Worm (Caenorhabditis elegans): Measurements from ENCODE around the gene slc-17.5.

Gene slc-17.5

DNA sequence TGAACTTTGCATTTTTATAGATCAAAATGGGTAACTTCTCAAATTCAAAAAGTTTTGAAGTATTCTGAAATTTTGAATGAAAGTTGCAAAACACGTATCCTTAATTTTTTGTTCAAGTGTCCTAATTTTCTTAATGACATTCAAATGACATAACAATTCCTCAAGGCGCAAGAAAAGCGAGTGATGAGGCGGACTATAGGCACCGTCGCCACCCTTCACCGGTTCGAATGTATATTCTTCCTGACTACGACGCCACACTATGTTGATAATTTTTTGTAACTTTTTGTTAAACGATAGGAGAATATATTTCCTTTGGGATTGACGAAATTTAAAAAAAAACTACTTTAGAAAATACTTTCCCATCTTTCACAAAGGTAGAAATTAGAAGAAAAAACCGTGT, 3.1 kb downstream of the slc-17.5 start:
- no peak for TF ChIP-seq flt-1 (GFP tag; IDR thresholded peaks at IDR 0.05)
- no peak for TF ChIP-seq sea-1 (GFP tag; conservative IDR thresholded peaks at IDR 0.05)
- TF ChIP-seq ets-7 (tag; optimal IDR thresholded peaks at IDR 0.05), result no peak
- no peak for TF ChIP-seq pes-1 (GFP tag; IDR thresholded peaks at IDR 0.05)
- TF ChIP-seq tbx-37 (GFP tag; conservative IDR thresholded peaks at IDR 0.05), result no peak
- TF ChIP-seq ama-1 (optimal IDR thresholded peaks at IDR 0.05), result no peak
- no peak for TF ChIP-seq ceh-36 (tag; optimal IDR thresholded peaks at IDR 0.05)
- TF ChIP-seq hmbx-1 (tag; optimal IDR thresholded peaks at IDR 0.05), result no peak
- no peak for TF ChIP-seq tbx-11 (GFP tag; IDR thresholded peaks at IDR 0.05)
- TF ChIP-seq scrt-1 (GFP tag; IDR thresholded peaks at IDR 0.05), result no peak
- TF ChIP-seq tra-4 (tag; optimal IDR thresholded peaks at IDR 0.05), result no peak
- no peak for TF ChIP-seq ceh-13 (GFP tag; optimal IDR thresholded peaks at IDR 0.05)
- no peak for TF ChIP-seq aly-1 (tag; optimal IDR thresholded peaks at IDR 0.05)

ce11 chrV:8280770-8281169, 3.9 kb downstream of the slc-17.5 start, which contains the start of gene str-135:
Gene str-135 (minus strand): TSS chrV:8280870.
- TF ChIP-seq B0310.2 (tag; optimal IDR thresholded peaks at IDR 0.05) (no peak), F13C5.2 (tag; optimal IDR thresholded peaks at IDR 0.05) (no peak), hmbx-1 (tag; optimal IDR thresholded peaks at IDR 0.05) (no peak), ets-7 (tag; optimal IDR thresholded peaks at IDR 0.05) (no peak), hnd-1 (tag; optimal IDR thresholded peaks at IDR 0.05) (no peak), tbx-37 (GFP tag; conservative IDR thresholded peaks at IDR 0.05) (no peak), ama-1 (optimal IDR thresholded peaks at IDR 0.05) (no peak), tra-4 (tag; optimal IDR thresholded peaks at IDR 0.05) (no peak), scrt-1 (GFP tag; IDR thresholded peaks at IDR 0.05) (no peak), flt-1 (GFP tag; IDR thresholded peaks at IDR 0.05) (no peak), ceh-36 (tag; optimal IDR thresholded peaks at IDR 0.05) (no peak), sea-1 (GFP tag; conservative IDR thresholded peaks at IDR 0.05) (no peak)

DNA sequence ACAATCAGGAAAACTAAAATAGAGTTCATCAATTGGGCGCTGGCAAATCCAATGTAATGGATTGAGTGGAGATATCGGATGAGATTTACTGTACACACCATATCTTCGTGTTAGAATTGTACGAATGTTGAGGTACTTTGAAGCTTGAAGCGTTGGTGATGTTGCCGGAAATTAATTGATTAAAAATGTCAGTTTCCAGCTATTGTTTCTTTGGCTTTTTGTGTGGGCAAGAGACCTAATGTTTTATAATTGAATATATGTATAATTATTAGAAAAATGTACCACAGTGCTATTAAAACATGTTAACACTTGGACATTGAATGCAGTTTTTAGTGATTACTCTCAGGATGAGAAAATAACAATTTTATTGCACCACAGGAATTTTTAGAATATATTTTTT, 5.9 kb downstream of the slc-17.5 start, which contains the start of gene str-136:
Gene str-136 (minus strand): TSS at position 101 of the 400 bp plus-strand sequence.
- TF ChIP-seq scrt-1 (GFP tag; IDR thresholded peaks at IDR 0.05) (no peak), ceh-36 (tag; optimal IDR thresholded peaks at IDR 0.05) (no peak), ets-7 (tag; optimal IDR thresholded peaks at IDR 0.05) (no peak), hmbx-1 (tag; optimal IDR thresholded peaks at IDR 0.05) (no peak), hnd-1 (tag; optimal IDR thresholded peaks at IDR 0.05) (no peak), B0310.2 (tag; optimal IDR thresholded peaks at IDR 0.05) (no peak), flt-1 (GFP tag; IDR thresholded peaks at IDR 0.05) (no peak), tbx-37 (GFP tag; conservative IDR thresholded peaks at IDR 0.05) (no peak), F13C5.2 (tag; optimal IDR thresholded peaks at IDR 0.05) (no peak), tra-4 (tag; optimal IDR thresholded peaks at IDR 0.05) (no peak), pes-1 (GFP tag; IDR thresholded peaks at IDR 0.05) (no peak), ama-1 (optimal IDR thresholded peaks at IDR 0.05) (no peak), hmg-4 (GFP tag; optimal IDR thresholded peaks at IDR 0.05) (no peak), tbx-11 (GFP tag; IDR thresholded peaks at IDR 0.05) (no peak), aly-1 (tag; optimal IDR thresholded peaks at IDR 0.05) (no peak), ceh-13 (GFP tag; optimal IDR thresholded peaks at IDR 0.05) (no peak), sea-1 (GFP tag; conservative IDR thresholded peaks at IDR 0.05) (no peak)

ce11 chrV:8271995-8272394, 12.7 kb downstream of the slc-17.5 start, which contains the start of gene asp-5:
Gene asp-5 (plus strand): TSS chrV:8272385.
- TF ChIP-seq tbx-37 (GFP tag; conservative IDR thresholded peaks at IDR 0.05) (no peak), F13C5.2 (tag; optimal IDR thresholded peaks at IDR 0.05) (no peak), aly-1 (tag; optimal IDR thresholded peaks at IDR 0.05) (no peak), tra-4 (tag; optimal IDR thresholded peaks at IDR 0.05) (no peak), ceh-36 (tag; optimal IDR thresholded peaks at IDR 0.05) (no peak), hmg-4 (GFP tag; optimal IDR thresholded peaks at IDR 0.05) (no peak), tbx-11 (GFP tag; IDR thresholded peaks at IDR 0.05) (no peak), flt-1 (GFP tag; IDR thresholded peaks at IDR 0.05) (no peak)

DNA sequence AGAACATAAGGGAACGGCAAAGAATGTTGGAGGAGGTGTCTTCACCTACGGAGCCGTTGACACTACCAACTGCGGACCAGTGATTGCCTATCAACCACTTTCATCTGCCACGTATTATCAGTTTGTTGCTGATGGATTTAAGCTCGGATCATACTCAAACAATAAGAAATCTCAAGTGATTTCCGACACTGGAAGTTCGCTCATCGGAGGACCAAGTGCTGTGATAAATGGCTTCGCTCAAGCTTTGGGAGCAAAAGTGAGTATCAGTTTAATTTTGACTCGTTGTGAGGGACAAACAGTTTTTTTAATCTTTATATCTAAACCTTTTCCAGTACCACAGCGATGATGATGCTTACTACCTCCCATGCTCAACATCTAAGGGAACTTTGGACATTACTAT, 13.3 kb downstream of the slc-17.5 start:
- TF ChIP-seq pes-1 (GFP tag; IDR thresholded peaks at IDR 0.05), result no peak
- TF ChIP-seq ama-1 (optimal IDR thresholded peaks at IDR 0.05), result no peak

DNA sequence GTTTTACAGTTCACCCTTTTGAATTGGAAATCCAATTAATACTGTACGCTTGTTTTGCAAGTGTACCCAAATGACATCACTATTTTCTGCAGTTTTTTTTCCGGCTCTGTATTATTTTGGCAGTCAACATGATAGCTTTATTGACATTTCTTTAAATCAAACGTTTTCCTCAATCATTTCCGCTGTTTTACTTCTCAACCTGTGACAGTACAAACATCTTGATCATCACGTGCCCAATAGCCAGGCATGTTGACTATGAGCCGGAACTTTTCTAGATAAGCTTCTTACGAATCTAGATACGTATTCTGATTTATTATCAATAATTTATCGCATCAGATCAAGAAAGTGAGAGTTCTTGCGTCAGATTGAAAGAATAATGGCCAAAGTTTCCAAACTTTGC, 14.8 kb downstream of the slc-17.5 start:
- TF ChIP-seq ceh-13 (GFP tag; optimal IDR thresholded peaks at IDR 0.05) (no peak), sea-1 (GFP tag; conservative IDR thresholded peaks at IDR 0.05) (no peak), aly-1 (tag; optimal IDR thresholded peaks at IDR 0.05) (no peak), hmg-4 (GFP tag; optimal IDR thresholded peaks at IDR 0.05) (no peak), B0310.2 (tag; optimal IDR thresholded peaks at IDR 0.05) (no peak), ama-1 (optimal IDR thresholded peaks at IDR 0.05) (no peak), tbx-37 (GFP tag; conservative IDR thresholded peaks at IDR 0.05) (no peak), pes-1 (GFP tag; IDR thresholded peaks at IDR 0.05) (no peak), tbx-11 (GFP tag; IDR thresholded peaks at IDR 0.05) (no peak), scrt-1 (GFP tag; IDR thresholded peaks at IDR 0.05) (no peak), hmbx-1 (tag; optimal IDR thresholded peaks at IDR 0.05) (no peak), hnd-1 (tag; optimal IDR thresholded peaks at IDR 0.05) (no peak)

DNA sequence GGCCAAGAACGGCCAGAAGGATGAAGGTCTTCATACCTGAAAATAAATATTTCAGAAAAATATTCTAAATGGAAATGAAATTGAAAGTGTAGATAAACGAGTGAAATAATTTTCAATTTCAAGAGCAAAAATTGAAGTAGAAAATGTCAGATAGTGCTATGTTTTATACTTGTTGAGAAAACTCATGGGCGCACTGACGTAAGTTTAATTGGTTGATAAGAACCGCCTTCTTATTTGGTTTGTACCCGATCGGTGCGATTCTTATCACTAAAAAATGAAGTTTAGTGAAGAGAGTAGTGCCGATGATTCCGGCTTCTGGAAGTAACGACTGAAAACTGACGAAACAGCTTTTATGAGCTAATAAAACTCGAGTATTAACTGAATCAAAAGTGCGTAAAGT, 15.8 kb downstream of the slc-17.5 start, which contains the start of the genes asp-6 and asp-12:
Gene asp-6 (minus strand): TSS at position 36 of the 400 bp plus-strand sequence.
Gene asp-12 (plus strand): TSS at position 309 of the 400 bp plus-strand sequence.
- TF ChIP-seq ceh-36 (tag; optimal IDR thresholded peaks at IDR 0.05) (no peak), ceh-13 (GFP tag; optimal IDR thresholded peaks at IDR 0.05) (no peak), tra-4 (tag; optimal IDR thresholded peaks at IDR 0.05) (no peak), ets-7 (tag; optimal IDR thresholded peaks at IDR 0.05) (no peak), hmg-4 (GFP tag; optimal IDR thresholded peaks at IDR 0.05) (no peak), F13C5.2 (tag; optimal IDR thresholded peaks at IDR 0.05) (no peak), tbx-37 (GFP tag; conservative IDR thresholded peaks at IDR 0.05) (no peak), tbx-11 (GFP tag; IDR thresholded peaks at IDR 0.05) (no peak), hnd-1 (tag; optimal IDR thresholded peaks at IDR 0.05) (no peak), hmbx-1 (tag; optimal IDR thresholded peaks at IDR 0.05) (no peak), sea-1 (GFP tag; conservative IDR thresholded peaks at IDR 0.05) (no peak), aly-1 (tag; optimal IDR thresholded peaks at IDR 0.05) (no peak), flt-1 (GFP tag; IDR thresholded peaks at IDR 0.05) (no peak), ama-1 (optimal IDR thresholded peaks at IDR 0.05) (no peak), pes-1 (GFP tag; IDR thresholded peaks at IDR 0.05) (no peak), B0310.2 (tag; optimal IDR thresholded peaks at IDR 0.05) (no peak), scrt-1 (GFP tag; IDR thresholded peaks at IDR 0.05) (no peak)

Measured in whole organism, early embryonic.